Worm (Caenorhabditis elegans) whole organism, L4 larva: ENCODE results near the gene che-11.

Experiments used
- aly-2 ChIP-seq: sonication (generic microtip); optimal IDR thresholded peaks from 2 replicates; lab custom pipeline; 2018; ENCODE audit warnings: missing biosample characterization, missing genetic modification characterization
- ceh-82 ChIP-seq: sonication (generic microtip); optimal IDR thresholded peaks from 2 replicates; lab custom pipeline; 2017; ENCODE audit warnings: missing biosample characterization, missing genetic modification characterization
- dpl-1 ChIP-seq: fragments of 150-350 bp; optimal IDR thresholded peaks from 2 replicates; lab custom pipeline; 2014; ENCODE audit warnings: missing biosample characterization, missing genetic modification reagents, missing genetic modification characterization

- TF ChIP-seq aly-2 (tag; lab: Kevin White, UChicago): no peak
- TF ChIP-seq dpl-1 (GFP tag; lab: Kevin White, UChicago): no peak
- no peak for TF ChIP-seq ceh-82 (tag; lab: Kevin White, UChicago)
Observed at ce11 chrV:12100794-12101343, 49.6 kb downstream of the che-11 start, which contains the start of gene nhr-154.
